Worm (Caenorhabditis elegans): ENCODE measurements around the gene pdha-1.

Gene pdha-1

DNA sequence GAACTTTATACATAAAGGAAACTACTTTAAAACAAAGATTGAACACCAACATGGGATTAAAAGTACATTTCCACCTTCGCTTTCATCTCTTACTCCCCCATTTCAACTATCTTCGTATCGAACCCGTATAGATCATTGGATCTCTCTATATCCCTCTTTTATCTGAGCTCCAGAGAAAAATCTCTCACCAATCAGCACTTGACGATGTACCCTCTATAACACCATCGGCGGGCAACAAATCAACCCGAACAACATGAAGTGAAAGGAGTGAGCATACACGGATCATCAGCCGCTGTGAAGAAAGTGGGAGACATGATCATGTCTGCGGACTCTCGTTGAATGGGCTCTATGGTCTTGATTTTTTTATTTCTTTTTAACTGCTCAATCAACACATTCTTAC, 51.3 kb downstream of the pdha-1 start:
- peak; percentile 24 for TF ChIP-seq nhr-129 (tag; optimal IDR thresholded peaks at IDR 0.05)
- no peak for TF ChIP-seq gmeb-1 (tag; optimal IDR thresholded peaks at IDR 0.05)
- peak; percentile 50 for TF ChIP-seq sma-9 (GFP tag; optimal IDR thresholded peaks at IDR 0.05)
- no peak for TF ChIP-seq sma-9 (tag; optimal IDR thresholded peaks at IDR 0.05)
- TF ChIP-seq lsy-2 (tag; optimal IDR thresholded peaks at IDR 0.05): peak in 1 of 2 experiments; percentile 5
- peak; percentile 1 for TF ChIP-seq F13H6.1 (tag; optimal IDR thresholded peaks at IDR 0.05)
